Fruit fly (Drosophila melanogaster): ENCODE data around the gene xit.

xit gene

dm6 chrX:6866040-6866439 lies 45.2 kb downstream of the xit start (continued):
- peak; percentile 56 for TF ChIP-seq Hey (tag; optimal IDR thresholded peaks at IDR 0.05)
- TF ChIP-seq grau (tag; optimal IDR thresholded peaks at IDR 0.05), result no peak
- peak; percentile 55 for TF ChIP-seq CG18599 (GFP tag; optimal IDR thresholded peaks at IDR 0.05)
- peak; percentile 77 for TF ChIP-seq CG1832 (GFP tag; optimal IDR thresholded peaks at IDR 0.05)
- TF ChIP-seq chinmo (GFP tag; IDR thresholded peaks at IDR 0.05; ENCODE audit: partially characterized antibody), result peak; percentile 88; the same call in 2 of the 4 replicates
- 0 out of 3 replicates have a peak, but pooled peaks have one; percentile 31 for TF ChIP-seq CG6791 (GFP tag; IDR thresholded peaks at IDR 0.05; ENCODE audit: partially characterized antibody)
- TF ChIP-seq chm (GFP tag; IDR thresholded peaks at IDR 0.05), result 0 out of 2 replicates have a peak, but pooled peaks have one; percentile 59
- TF ChIP-seq Atf6 (GFP tag; IDR thresholded peaks at IDR 0.05), result no peak
- TF ChIP-seq CG12236 (GFP tag; optimal IDR thresholded peaks at IDR 0.05), result no peak
- TF ChIP-seq nerfin-2 (GFP tag; IDR thresholded peaks at IDR 0.05; ENCODE audit: partially characterized antibody), result no peak
- TF ChIP-seq tin (GFP tag; optimal IDR thresholded peaks at IDR 0.05), result no peak
- TF ChIP-seq CG17568 (GFP tag; optimal IDR thresholded peaks at IDR 0.05), result no peak
- no peak for TF ChIP-seq shn (GFP tag; optimal IDR thresholded peaks at IDR 0.05)
- TF ChIP-seq HLH3B (GFP tag; IDR thresholded peaks at IDR 0.05), result no peak
- peak; percentile 100 for TF ChIP-seq CG1233 (GFP tag; optimal IDR thresholded peaks at IDR 0.05)
- TF ChIP-seq gfzf (GFP tag; optimal IDR thresholded peaks at IDR 0.05), result no peak
- TF ChIP-seq pros (GFP tag; optimal IDR thresholded peaks at IDR 0.05), result peak; percentile 77
- no peak for TF ChIP-seq HmgZ (tag; optimal IDR thresholded peaks at IDR 0.05)
- peak; percentile 36 for TF ChIP-seq CG15479 (GFP tag; optimal IDR thresholded peaks at IDR 0.05)
- TF ChIP-seq CG6689 (GFP tag; IDR thresholded peaks at IDR 0.05), result no peak
- TF ChIP-seq lbe (GFP tag; optimal IDR thresholded peaks at IDR 0.05), result no peak
- no peak for TF ChIP-seq CG30431 (GFP tag; optimal IDR thresholded peaks at IDR 0.05)
- TF ChIP-seq CG6175 (GFP tag; IDR thresholded peaks at IDR 0.05), result no peak
- peak; percentile 27 for TF ChIP-seq CG17829 (tag; optimal IDR thresholded peaks at IDR 0.05)
- TF ChIP-seq Six4 (GFP tag; optimal IDR thresholded peaks at IDR 0.05), result no peak
- TF ChIP-seq CG7928 (GFP tag; optimal IDR thresholded peaks at IDR 0.05), result no peak
- peak; percentile 12 for TF ChIP-seq Fer1 (GFP tag; optimal IDR thresholded peaks at IDR 0.05)
- no peak for TF ChIP-seq CG18476 (GFP tag; optimal IDR thresholded peaks at IDR 0.05)
- no peak for TF ChIP-seq pum (GFP tag; optimal IDR thresholded peaks at IDR 0.05)
- peak; percentile 87 for TF ChIP-seq crol (GFP tag; IDR thresholded peaks at IDR 0.05)
- no peak for TF ChIP-seq cato (GFP tag; optimal IDR thresholded peaks at IDR 0.05; ENCODE audit: borderline replicate concordance)
- TF ChIP-seq CG12769 (tag; optimal IDR thresholded peaks at IDR 0.05), result peak; percentile 64
- peak; percentile 22 for TF ChIP-seq nom (GFP tag; optimal IDR thresholded peaks at IDR 0.05)
- TF ChIP-seq CG14014 (GFP tag; IDR thresholded peaks at IDR 0.05), result no peak
- TF ChIP-seq p53 (GFP tag; optimal IDR thresholded peaks at IDR 0.05), result peak; percentile 97
- no peak for TF ChIP-seq CG3838 (GFP tag; optimal IDR thresholded peaks at IDR 0.05)
- TF ChIP-seq cg (GFP tag; optimal IDR thresholded peaks at IDR 0.05), result peak; percentile 88
- no peak for TF ChIP-seq ems (GFP tag; optimal IDR thresholded peaks at IDR 0.05)
- TF ChIP-seq CG12219 (GFP tag; optimal IDR thresholded peaks at IDR 0.05), result no peak
- TF ChIP-seq CG10147 (GFP tag; optimal IDR thresholded peaks at IDR 0.05), result no peak
- TF ChIP-seq twi (tag; optimal IDR thresholded peaks at IDR 0.05), result peak; percentile 55
- peak; percentile 43; the same call in 1 of the 3 replicates for TF ChIP-seq ci (GFP tag; IDR thresholded peaks at IDR 0.05)
- peak; percentile 65 for TF ChIP-seq abd-A (tag; optimal IDR thresholded peaks at IDR 0.05)
- TF ChIP-seq CG33557 (GFP tag; optimal IDR thresholded peaks at IDR 0.05), result peak; percentile 14
- no peak for TF ChIP-seq CG9932 (GFP tag; IDR thresholded peaks at IDR 0.05)
- TF ChIP-seq CG2202 (tag; optimal IDR thresholded peaks at IDR 0.05), result no peak
- TF ChIP-seq CHES-1-like (GFP tag; optimal IDR thresholded peaks at IDR 0.05), result no peak
- TF ChIP-seq hbn (GFP tag; IDR thresholded peaks at IDR 0.05; ENCODE audit: partially characterized antibody), result no peak
- no peak for TF ChIP-seq Max (GFP tag; optimal IDR thresholded peaks at IDR 0.05)
- TF ChIP-seq CG8290 (GFP tag; optimal IDR thresholded peaks at IDR 0.05), result peak; percentile 38
- peak; percentile 55 to 82 for TF ChIP-seq CG8290 (tag; optimal IDR thresholded peaks at IDR 0.05)
